Worm (Caenorhabditis elegans): Measurements from ENCODE around the gene nhr-214.

Gene nhr-214

ce11 chrX:12690346-12690745, 11.5 kb downstream of the nhr-214 start (continued):
- TF ChIP-seq snpc-1.2 (GFP tag; IDR thresholded peaks at IDR 0.05) (no peak), fos-1 (tag; optimal IDR thresholded peaks at IDR 0.05) (no peak), ZK337.2 (GFP tag; IDR thresholded peaks at IDR 0.05) (no peak), jun-1 (tag; optimal IDR thresholded peaks at IDR 0.05) (no peak), gei-8 (GFP tag; optimal IDR thresholded peaks at IDR 0.05) (no peak), Y5F2A.4 (GFP tag; optimal IDR thresholded peaks at IDR 0.05) (no peak), nhr-28 (tag; optimal IDR thresholded peaks at IDR 0.05) (no peak), R02D3.7 (tag; optimal IDR thresholded peaks at IDR 0.05) (no peak), nhr-102 (tag; optimal IDR thresholded peaks at IDR 0.05) (peak; percentile 3), zip-11 (GFP tag; IDR thresholded peaks at IDR 0.05) (no peak), lir-3 (tag; optimal IDR thresholded peaks at IDR 0.05) (no peak), F49E8.2 (tag; optimal IDR thresholded peaks at IDR 0.05; ENCODE audit: borderline replicate concordance) (no peak), arid-1 (GFP tag; conservative IDR thresholded peaks at IDR 0.05) (no peak), nhr-48 (tag; optimal IDR thresholded peaks at IDR 0.05) (peak; percentile 22), nhr-10 (tag; optimal IDR thresholded peaks at IDR 0.05) (no peak), saeg-2 (GFP tag; IDR thresholded peaks at IDR 0.05) (no peak), dmd-8 (GFP tag; IDR thresholded peaks at IDR 0.05) (no peak), zfp-2 (tag; optimal IDR thresholded peaks at IDR 0.05) (no peak), ceh-28 (tag; optimal IDR thresholded peaks at IDR 0.05) (no peak), tag-97 (GFP tag; IDR thresholded peaks at IDR 0.05) (no peak), mes-2 (tag; optimal IDR thresholded peaks at IDR 0.05; ENCODE audit: poor library complexity, severe bottlenecking) (no peak), spr-3 (GFP tag; optimal IDR thresholded peaks at IDR 0.05) (no peak), ztf-7 (tag; optimal IDR thresholded peaks at IDR 0.05) (no peak), nhr-11 (tag; optimal IDR thresholded peaks at IDR 0.05) (no peak), unc-62 (GFP tag; optimal IDR thresholded peaks at IDR 0.05 in 1 of 2) (peak in 1 of 2 experiments; percentile 97), unc-62 (tag; optimal IDR thresholded peaks at IDR 0.05) (no peak), T20F7.1 (GFP tag; optimal IDR thresholded peaks at IDR 0.05) (no peak), aha-1 (tag) (peak; percentile 90), nhr-111 (GFP tag; optimal IDR thresholded peaks at IDR 0.05) (no peak), sdz-12 (GFP tag; optimal IDR thresholded peaks at IDR 0.05) (no peak), lin-13 (GFP tag; optimal IDR thresholded peaks at IDR 0.05) (no peak), F26F4.8 (GFP tag; conservative IDR thresholded peaks at IDR 0.05) (no peak), mep-1 (tag; optimal IDR thresholded peaks at IDR 0.05) (peak; percentile 68), cey-2 (tag; optimal IDR thresholded peaks at IDR 0.05; ENCODE audit: borderline replicate concordance, insufficient read depth) (no peak), nhr-76 (tag; optimal IDR thresholded peaks at IDR 0.05) (no peak), snpc-4 (tag; optimal IDR thresholded peaks at IDR 0.05) (no peak), nhr-41 (GFP tag; IDR thresholded peaks at IDR 0.05) (no peak), daf-8 (GFP tag; IDR thresholded peaks at IDR 0.05) (no peak), ceh-20 (GFP tag; IDR thresholded peaks at IDR 0.05) (peak; percentile 92), lin-29 (GFP tag; IDR thresholded peaks at IDR 0.05) (no peak), daf-16 (GFP tag; optimal IDR thresholded peaks at IDR 0.05) (peak in 1 of 2 experiments; percentile 23), daf-16 (tag; optimal IDR thresholded peaks at IDR 0.05) (peak; percentile 43), ama-1 (optimal IDR thresholded peaks at IDR 0.05) (no peak), Y105C5A.15 (GFP tag; IDR thresholded peaks at IDR 0.05) (no peak), spr-1 (tag; optimal IDR thresholded peaks at IDR 0.05) (no peak), zip-2 (tag; optimal IDR thresholded peaks at IDR 0.05) (no peak), duxl-1 (tag; optimal IDR thresholded peaks at IDR 0.05; ENCODE audit: poor library complexity) (no peak), lim-7 (GFP tag; IDR thresholded peaks at IDR 0.05) (no peak), Y48G9A.11 (GFP tag; IDR thresholded peaks at IDR 0.05) (no peak), T26A8.4 (GFP tag; IDR thresholded peaks at IDR 0.05) (0 out of 2 replicates have a peak, but pooled peaks have one; percentile 20), set-16 (GFP tag; IDR thresholded peaks at IDR 0.05) (no peak), nhr-25 (tag; optimal IDR thresholded peaks at IDR 0.05; ENCODE audit: borderline replicate concordance, insufficient read depth) (no peak), ZK546.5 (tag; optimal IDR thresholded peaks at IDR 0.05) (no peak)

All from whole organism, L4 larva.